Worm (Caenorhabditis elegans) whole organism, L4/young adult: ENCODE measurements around the gene F07C3.9.

Experiments
- dao-5 ChIP-seq: sonication (generic microtip); optimal IDR thresholded peaks from 2 replicates; lab custom pipeline; 2016; ENCODE audit warnings: missing genotype, missing genetic modification characterization, moderate library complexity, missing compliant biosample characterization
- him-1 ChIP-seq: sonication (generic microtip); optimal IDR thresholded peaks from 2 replicates; lab custom pipeline; 2016; ENCODE audit warnings: missing genotype, missing genetic modification reagents, missing genetic modification characterization, missing compliant biosample characterization

- TF ChIP-seq him-1 (no peak), dao-5 (no peak)
Measured at ce11 chrV:9249932-9250331, 4.5 kb downstream of the F07C3.9 start, which contains the start of gene ptd-2.
